Worm (Caenorhabditis elegans) whole organism, L4 larva: ENCODE results near the gene ldh-1.

Experiments
- D1046.2 ChIP-seq: fragments of 200-800 bp; sonication (Bioruptor generic); IDR thresholded peaks from 2 replicates; pipeline ENCODE4 v1.3.6; 2022; ENCODE audit warnings: missing genetic modification characterization, missing compliant biosample characterization
- F10B5.3 ChIP-seq: sonication (generic microtip); optimal IDR thresholded peaks from 2 replicates; lab custom pipeline; 2016; ENCODE audit warnings: mild to moderate bottlenecking, missing genetic modification characterization, missing compliant biosample characterization
- aly-2 ChIP-seq: sonication (generic microtip); optimal IDR thresholded peaks from 2 replicates; lab custom pipeline; 2018; ENCODE audit warnings: missing biosample characterization, missing genetic modification characterization
- daf-16 ChIP-seq, 3 experiments: sonication (generic microtip); optimal IDR thresholded peaks; 2 replicates each; lab custom pipeline; 2016 to 2017; ENCODE audit warnings: missing genetic modification characterization in 3 of 3, missing genetic modification reagents in 3 of 3, mild to moderate bottlenecking in 2 of 3, missing compliant biosample characterization in 2 of 3, missing biosample characterization in 1 of 3, moderate library complexity in 1 of 3
- madf-9 ChIP-seq: fragments of 200-800 bp; sonication (Bioruptor generic); conservative IDR thresholded peaks from 2 replicates; pipeline ENCODE4 v1.3.6; 2022; ENCODE audit warnings: missing genetic modification reagents, missing genetic modification characterization, missing compliant biosample characterization
- nhr-102 ChIP-seq: sonication (generic microtip); optimal IDR thresholded peaks from 2 replicates; lab custom pipeline; 2016; ENCODE audit warnings: mild to moderate bottlenecking, missing genetic modification characterization, moderate library complexity, missing compliant biosample characterization
- pha-4 ChIP-seq, 2 experiments: fragments of 150-350 bp in 1 of 2; fragments of 200-800 bp in 1 of 2; sonication (Bioruptor generic) in 1 of 2; IDR thresholded peaks in 1 of 2; optimal IDR thresholded peaks in 1 of 2; 2 replicates each; pipeline versions ENCODE4 v1.3.6 to Lab custom; 2014 to 2022; ENCODE audit warnings: missing genetic modification characterization in 2 of 2, missing genetic modification reagents in 2 of 2, missing biosample characterization in 1 of 2, missing compliant biosample characterization in 1 of 2
- unc-39 ChIP-seq: sonication (generic microtip); optimal IDR thresholded peaks from 2 replicates; lab custom pipeline; 2017; ENCODE audit warnings: missing biosample characterization, missing genetic modification characterization
- ztf-11 ChIP-seq: fragments of 150-350 bp; optimal IDR thresholded peaks from 2 replicates; lab custom pipeline; 2014; ENCODE audit warnings: missing biosample characterization, missing genetic modification characterization

- TF ChIP-seq D1046.2 (GFP tag; lab: Robert Waterston, UW) (0 out of 2 replicates have a peak, but pooled peaks have one; percentile 27), nhr-102 (tag; lab: Kevin White, UChicago) (peak; percentile 35), pha-4 (GFP tag; IDR thresholded peaks at IDR 0.05; lab: Robert Waterston, UW) (peak; percentile 54; the same call in 1 of the 2 replicates), pha-4 (tag; optimal IDR thresholded peaks at IDR 0.05; lab: Kevin White, UChicago) (no peak), daf-16 (GFP tag; optimal IDR thresholded peaks at IDR 0.05; lab: Kevin White, UChicago) (peak in 1 of 2 experiments; percentile 9), daf-16 (tag; optimal IDR thresholded peaks at IDR 0.05; lab: Kevin White, UChicago) (no peak), madf-9 (GFP tag; lab: Robert Waterston, UW) (no peak), aly-2 (tag; lab: Kevin White, UChicago) (no peak), F10B5.3 (no peak), ztf-11 (tag; lab: Kevin White, UChicago) (no peak), unc-39 (tag; lab: Kevin White, UChicago) (no peak)
These were observed 22.8 kb downstream of the ldh-1 start for ce11 chrII:11746782-11747288.
